Fruit fly (Drosophila melanogaster) whole organism, embryonic: ENCODE measurements around the gene scat.

Experiments
- ATbp ChIP-seq: fragments of 200-800 bp; sonication (Bioruptor generic); optimal IDR thresholded peaks from 2 replicates; lab custom pipeline; 2017; ENCODE audit warnings: missing biosample characterization, mild to moderate bottlenecking, missing genetic modification characterization, missing genetic modification reagents
- Awh ChIP-seq: fragments of 200-800 bp; sonication (Bioruptor generic); IDR thresholded peaks from 2 replicates; pipeline ENCODE4, ENCODE4 v1.3.6; 2022; ENCODE audit warnings: missing biosample characterization, missing genetic modification characterization
- Blimp-1 ChIP-seq: fragments of 200-800 bp; sonication (Bioruptor generic); optimal IDR thresholded peaks from 3 replicates; lab custom pipeline; 2018; ENCODE audit warnings: missing biosample characterization, missing genetic modification characterization, mild to moderate bottlenecking, moderate library complexity, missing genetic modification reagents
- CG10209 ChIP-seq: fragments of 200-800 bp; sonication (Bioruptor generic); optimal IDR thresholded peaks from 3 replicates; lab custom pipeline; 2017; ENCODE audit warnings: missing biosample characterization, mild to moderate bottlenecking, missing genetic modification characterization, missing genetic modification reagents
- CG1024 ChIP-seq: fragments of 200-800 bp; sonication (Bioruptor generic); IDR thresholded peaks from 2 replicates; pipeline ENCODE4 v1.3.6; 2022; ENCODE audit warnings: missing biosample characterization, missing genetic modification characterization
- CG12299 ChIP-seq: fragments of 200-800 bp; sonication (Bioruptor generic); optimal IDR thresholded peaks from 2 replicates; lab custom pipeline; 2018; ENCODE audit warnings: missing biosample characterization, mild to moderate bottlenecking, missing genetic modification characterization
- CG15479 ChIP-seq: fragments of 200-800 bp; sonication (Bioruptor generic); optimal IDR thresholded peaks from 3 replicates; lab custom pipeline; 2019; ENCODE audit warnings: missing biosample characterization, mild to moderate bottlenecking, missing genetic modification characterization, moderate library complexity
- CG1602 ChIP-seq: fragments of 200-800 bp; sonication (Bioruptor generic); optimal IDR thresholded peaks from 3 replicates; lab custom pipeline; 2016; ENCODE audit warnings: missing biosample characterization, missing genetic modification characterization
- CG2199 ChIP-seq: fragments of 200-800 bp; sonication (Bioruptor generic); IDR thresholded peaks from 3 replicates; pipeline ENCODE4 v1.3.6; 2022; ENCODE audit warnings: missing biosample characterization, missing genetic modification characterization
- CG2712 ChIP-seq: fragments of 200-800 bp; optimal IDR thresholded peaks from 3 replicates; lab custom pipeline; 2019; ENCODE audit warnings: missing biosample characterization, mild to moderate bottlenecking, missing genetic modification characterization, moderate library complexity
- CG30431 ChIP-seq: fragments of 200-800 bp; sonication (Bioruptor generic); optimal IDR thresholded peaks from 2 replicates; lab custom pipeline; 2017; ENCODE audit warnings: missing biosample characterization, missing genetic modification characterization
- CG3726 ChIP-seq: fragments of 200-800 bp; sonication (Bioruptor generic); IDR thresholded peaks from 3 replicates; pipeline ENCODE4, ENCODE4 v1.3.6; 2022; ENCODE audit warnings: missing biosample characterization, missing genetic modification characterization
- CG4854 ChIP-seq: fragments of 200-800 bp; sonication (Bioruptor generic); optimal IDR thresholded peaks from 2 replicates; lab custom pipeline; 2016; ENCODE audit warnings: missing biosample characterization, missing genetic modification characterization, inconsistent platforms
- CG8290 ChIP-seq, 3 experiments: fragments of 200-800 bp; sonication (Bioruptor generic); optimal IDR thresholded peaks; 2 replicates each; lab custom pipeline; 2016 to 2019; ENCODE audit warnings: missing biosample characterization in 3 of 3, missing genetic modification characterization in 3 of 3, mild to moderate bottlenecking in 2 of 3, moderate library complexity in 1 of 3
- D ChIP-seq, 2 experiments: fragments of 200-800 bp in 1 of 2; fragments of >200 bp in 1 of 2; sonication (Bioruptor generic) in 1 of 2; optimal IDR thresholded peaks; 2 replicates in 1 of 2; 3 replicates in 1 of 2; lab custom pipeline; 2017; ENCODE audit warnings: mild to moderate bottlenecking in 1 of 2, missing biosample characterization in 1 of 2, missing genetic modification characterization in 1 of 2, missing genetic modification reagents in 1 of 2
- Elba2 ChIP-seq: fragments of 200-800 bp; sonication (Bioruptor generic); optimal IDR thresholded peaks from 3 replicates; lab custom pipeline; 2016; ENCODE audit warnings: missing biosample characterization, missing genetic modification characterization
- HmgZ ChIP-seq: fragments of 200-800 bp; sonication (Bioruptor generic); optimal IDR thresholded peaks from 2 replicates; lab custom pipeline; 2018; ENCODE audit warnings: missing biosample characterization, mild to moderate bottlenecking, missing genetic modification characterization
- Hmr ChIP-seq: fragments of 200-800 bp; sonication (Bioruptor generic); optimal IDR thresholded peaks from 3 replicates; lab custom pipeline; 2017; ENCODE audit warnings: mild to moderate bottlenecking, missing biosample characterization, missing genetic modification reagents, missing genetic modification characterization
- Hr3 ChIP-seq: fragments of 200-800 bp; sonication (Bioruptor generic); optimal IDR thresholded peaks from 3 replicates; lab custom pipeline; 2016; ENCODE audit warnings: missing biosample characterization, missing genetic modification characterization
- Kr ChIP-seq: fragments of 200-800 bp; sonication (Bioruptor generic); optimal IDR thresholded peaks from 2 replicates; lab custom pipeline; 2017; ENCODE audit warnings: missing biosample characterization, mild to moderate bottlenecking, missing genetic modification characterization
- Med ChIP-seq: fragments of 200-800 bp; sonication (Bioruptor generic); peaks from one replicate; lab custom pipeline; 2016; ENCODE audit warnings: missing biosample characterization, missing genetic modification characterization, mild to moderate bottlenecking, inconsistent platforms, moderate library complexity
- NC2α ChIP-seq: fragments of 200-800 bp; sonication (Bioruptor generic); optimal IDR thresholded peaks from 2 replicates; lab custom pipeline; 2016; ENCODE audit warnings: missing biosample characterization, missing genetic modification characterization
- Poxn ChIP-seq: fragments of 200-800 bp; sonication (Bioruptor generic); IDR thresholded peaks from 2 replicates; pipeline ENCODE4 v1.3.6; 2022; ENCODE audit warnings: missing biosample characterization, missing genetic modification characterization
- ac ChIP-seq: fragments of 200-800 bp; sonication (Bioruptor generic); optimal IDR thresholded peaks from 3 replicates; lab custom pipeline; 2017; ENCODE audit warnings: missing biosample characterization, mild to moderate bottlenecking, missing genetic modification characterization
- amos ChIP-seq: fragments of 200-800 bp; sonication (Bioruptor generic); IDR thresholded peaks from 2 replicates; pipeline ENCODE4 v1.3.6; 2022; ENCODE audit warnings: missing biosample characterization, missing genetic modification characterization; ENCODE audit not compliant: partially characterized antibody
- ato ChIP-seq: fragments of 200-800 bp; sonication (Bioruptor generic); IDR thresholded peaks from 2 replicates; pipeline ENCODE4 v1.3.6; 2022; ENCODE audit warnings: missing biosample characterization, missing genetic modification characterization; ENCODE audit not compliant: partially characterized antibody
- cad ChIP-seq: fragments of >200 bp; optimal IDR thresholded peaks from 2 replicates; lab custom pipeline; 2017; ENCODE audit warnings: missing biosample characterization, missing genetic modification characterization
- chm ChIP-seq: fragments of 200-800 bp; sonication (Bioruptor generic); IDR thresholded peaks from 2 replicates; pipeline ENCODE4 v1.3.6; 2022; ENCODE audit warnings: missing biosample characterization, missing genetic modification characterization
- croc ChIP-seq: fragments of 200-800 bp; sonication (Bioruptor generic); conservative IDR thresholded peaks from 3 replicates; pipeline ENCODE4 v1.3.6; 2022; ENCODE audit warnings: missing biosample characterization, missing genetic modification characterization
- crp ChIP-seq, 2 experiments: fragments of 200-800 bp; sonication (Bioruptor generic); optimal IDR thresholded peaks; 2 replicates in 1 of 2; 3 replicates in 1 of 2; lab custom pipeline; 2017; ENCODE audit warnings: missing biosample characterization in 2 of 2, missing genetic modification characterization in 2 of 2, mild to moderate bottlenecking in 1 of 2, moderate library complexity in 1 of 2
- dimm ChIP-seq: fragments of 200-800 bp; sonication (Bioruptor generic); IDR thresholded peaks from 2 replicates; pipeline ENCODE4 v1.3.6; 2022; ENCODE audit warnings: missing biosample characterization, missing genetic modification characterization
- eve ChIP-seq, 2 experiments: fragments of >200 bp; optimal IDR thresholded peaks; 2 replicates each; lab custom pipeline; 2017; ENCODE audit warnings: missing biosample characterization in 2 of 2, missing genetic modification characterization in 2 of 2
- fd102C ChIP-seq: fragments of 200-800 bp; sonication (Bioruptor generic); optimal IDR thresholded peaks from 2 replicates; lab custom pipeline; 2018; ENCODE audit warnings: missing biosample characterization, mild to moderate bottlenecking, missing genetic modification characterization, moderate library complexity
- hth ChIP-seq: fragments of >200 bp; optimal IDR thresholded peaks from 2 replicates; lab custom pipeline; 2017; ENCODE audit warnings: inconsistent platforms
- insv ChIP-seq, 2 experiments: fragments of 200-800 bp; sonication (Bioruptor generic); optimal IDR thresholded peaks; 3 replicates each; lab custom pipeline; 2016 to 2018; ENCODE audit warnings: missing biosample characterization in 2 of 2, missing genetic modification characterization in 2 of 2
- onecut ChIP-seq: fragments of 200-800 bp; sonication (Bioruptor generic); IDR thresholded peaks from 2 replicates; pipeline ENCODE4 v1.3.6; 2022; ENCODE audit warnings: missing biosample characterization, missing genetic modification characterization
- pros ChIP-seq: fragments of 200-800 bp; sonication (Bioruptor generic); optimal IDR thresholded peaks from 3 replicates; lab custom pipeline; 2019; ENCODE audit warnings: missing biosample characterization, mild to moderate bottlenecking, missing genetic modification characterization, moderate library complexity
- ranshi ChIP-seq: fragments of 200-800 bp; sonication (Bioruptor generic); IDR thresholded peaks from 2 replicates; pipeline ENCODE4 v1.3.6; 2022; ENCODE audit warnings: missing biosample characterization, missing genetic modification characterization
- sens ChIP-seq: fragments of 200-800 bp; sonication (Bioruptor generic); peaks from one replicate; lab custom pipeline; 2016; ENCODE audit warnings: missing biosample characterization, missing genetic modification characterization
- tll ChIP-seq, 2 experiments: fragments of 200-800 bp in 1 of 2; fragments of >200 bp in 1 of 2; sonication (Bioruptor generic) in 1 of 2; optimal IDR thresholded peaks; 2 replicates each; lab custom pipeline; 2017 to 2019; ENCODE audit warnings: missing biosample characterization in 2 of 2, missing genetic modification characterization in 2 of 2, mild to moderate bottlenecking in 1 of 2, moderate library complexity in 1 of 2
- twi ChIP-seq: fragments of 200-800 bp; optimal IDR thresholded peaks from 2 replicates; lab custom pipeline; 2019; ENCODE audit warnings: missing biosample characterization, mild to moderate bottlenecking, missing genetic modification characterization, moderate library complexity
- zen ChIP-seq: fragments of 200-800 bp; sonication (Bioruptor generic); optimal IDR thresholded peaks from 3 replicates; lab custom pipeline; 2018; ENCODE audit warnings: missing biosample characterization, mild to moderate bottlenecking, missing genetic modification characterization, moderate library complexity

scat gene

DNA sequence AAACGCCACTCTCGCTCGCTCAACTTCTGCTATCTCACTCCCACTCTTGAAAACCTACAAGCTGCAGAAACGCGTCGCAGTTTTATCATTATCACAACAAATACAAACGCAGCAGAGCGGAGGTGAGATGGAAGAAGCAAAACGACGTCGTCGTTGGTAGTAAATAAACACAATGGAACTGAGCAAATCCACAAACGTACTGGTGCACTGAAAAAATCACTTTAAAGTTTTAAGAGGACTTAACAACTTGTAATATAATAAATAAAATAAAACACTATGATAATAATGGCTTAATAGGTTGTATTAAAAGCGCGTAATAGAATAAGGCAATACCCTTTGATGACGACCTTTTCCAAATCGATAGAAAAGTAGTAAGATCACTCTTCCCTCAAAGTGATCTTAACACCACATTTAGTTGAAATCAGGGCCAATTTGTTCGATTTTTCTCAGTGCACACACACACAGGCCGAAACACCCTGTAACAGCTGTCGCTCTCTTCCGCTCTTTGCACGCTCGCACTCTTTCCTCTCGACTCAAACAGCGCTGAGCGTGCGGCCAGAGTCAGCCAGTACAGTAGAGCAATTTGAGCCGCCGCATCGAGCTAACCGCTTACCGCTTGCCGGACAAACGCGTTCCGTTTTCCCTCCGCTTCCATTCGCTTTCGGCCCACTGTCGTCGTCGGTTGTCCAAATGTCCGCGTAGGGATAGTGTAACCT, 18.2 kb downstream of the scat start (continued):
- TF ChIP-seq CG1602 (GFP tag; lab: Kevin White, UChicago) (peak; percentile 95), dimm (GFP tag; lab: Robert Waterston, UW) (peak; percentile 84), fd102C (GFP tag; lab: Kevin White, UChicago) (peak; percentile 96), ato (GFP tag; lab: Robert Waterston, UW) (peak; percentile 72), ATbp (GFP tag; lab: Kevin White, UChicago) (peak; percentile 93), CG30431 (GFP tag; lab: Kevin White, UChicago) (peak; percentile 96), CG1024 (peak; percentile 69), Poxn (peak; percentile 85), Med (GFP tag; lab: Kevin White, UChicago) (peak; percentile 94), CG12299 (tag; lab: Kevin White, UChicago) (peak; percentile 93), insv (GFP tag; optimal IDR thresholded peaks at IDR 0.05; lab: Kevin White, UChicago) (peak in 1 of 2 experiments; percentile 79)
- TF ChIP-seq, all 482 proteins: peak for 435

DNA sequence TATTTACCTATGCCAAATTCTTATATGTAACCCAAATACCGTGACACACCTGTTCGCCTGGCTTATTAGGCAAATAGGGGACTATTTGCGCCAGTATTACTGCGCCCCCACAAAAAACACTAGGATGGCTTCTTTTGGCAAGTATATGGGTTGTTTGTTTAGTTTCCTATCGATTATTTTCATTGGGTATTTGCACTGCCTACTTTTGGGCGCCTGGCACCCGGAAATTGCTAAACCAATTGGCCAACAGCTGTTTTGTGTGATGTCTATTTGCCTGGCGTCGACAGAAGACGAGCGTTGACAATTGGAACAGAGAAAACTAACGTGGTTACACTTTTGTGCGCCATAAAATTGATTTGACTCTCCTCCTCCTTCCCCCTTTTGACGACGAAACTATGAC, 21.8 kb downstream of the scat start:
- peak; percentile 10 for TF ChIP-seq cad (GFP tag; lab: Kevin White, UChicago)
- peak; percentile 100 for TF ChIP-seq Elba2
- TF ChIP-seq onecut, result peak; percentile 53
- TF ChIP-seq HmgZ (tag; lab: Kevin White, UChicago), result no peak
- TF ChIP-seq sens, result peak; percentile 76
- no peak for TF ChIP-seq chm
- TF ChIP-seq CG2712 (tag; lab: Kevin White, UChicago), result no peak
- TF ChIP-seq Awh (GFP tag; lab: Robert Waterston, UW), result no peak
- no peak for TF ChIP-seq CG10209 (GFP tag; lab: Kevin White, UChicago)
- no peak for TF ChIP-seq CG4854 (GFP tag; lab: Kevin White, UChicago)
- no peak for TF ChIP-seq Hr3 (GFP tag; lab: Kevin White, UChicago)
- peak; percentile 15 for TF ChIP-seq Hmr (GFP tag; lab: Kevin White, UChicago)
- no peak for TF ChIP-seq CG8290 (GFP tag; optimal IDR thresholded peaks at IDR 0.05; lab: Kevin White, UChicago)
- peak; percentile 55 to 58 for TF ChIP-seq CG8290 (tag; optimal IDR thresholded peaks at IDR 0.05; lab: Kevin White, UChicago)
- no peak for TF ChIP-seq hth (lab: Kevin White, UChicago)
- peak in 1 of 2 experiments; percentile 37 for TF ChIP-seq insv (GFP tag; optimal IDR thresholded peaks at IDR 0.05; lab: Kevin White, UChicago)
- TF ChIP-seq crp (GFP tag; optimal IDR thresholded peaks at IDR 0.05; lab: Kevin White, UChicago), result peak in 1 of 2 experiments; percentile 28
- 0 out of 2 replicates have a peak, but pooled peaks have one; percentile 13 for TF ChIP-seq ranshi

DNA sequence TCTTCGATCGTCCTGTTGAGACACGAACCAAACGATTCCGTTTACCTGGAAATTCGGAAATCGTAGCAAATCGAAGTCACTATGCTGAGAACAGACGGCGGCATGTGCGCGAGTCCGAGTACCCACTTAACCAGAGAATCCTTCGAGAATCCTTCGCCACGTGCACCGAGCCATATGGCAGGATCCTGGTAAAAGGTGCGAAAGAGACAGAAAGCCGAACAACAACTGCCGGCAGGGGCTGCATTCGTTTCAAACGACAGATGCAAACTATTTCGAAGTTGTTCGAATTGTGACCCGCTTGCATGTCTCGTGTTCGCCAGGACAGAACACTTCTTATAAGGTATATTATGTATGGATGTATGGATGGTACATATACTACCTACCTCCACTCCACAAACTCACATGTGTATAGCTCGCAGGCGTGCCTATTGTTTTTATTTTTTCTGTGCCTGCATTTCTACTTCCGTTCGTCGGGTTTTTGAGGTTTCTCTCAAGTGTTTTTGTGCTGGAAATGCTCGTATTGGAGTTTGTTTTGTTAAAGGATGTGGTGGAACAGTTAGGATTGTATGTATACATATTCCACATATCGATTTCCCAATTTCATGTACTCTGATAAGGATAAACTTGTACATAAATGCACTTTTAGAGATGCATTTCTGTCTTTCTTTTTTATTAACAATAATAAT, 23.3 kb downstream of the scat start:
- TF ChIP-seq twi (tag; lab: Kevin White, UChicago) (peak; percentile 98), croc (GFP tag; lab: Robert Waterston, UW) (no peak), ac (GFP tag; lab: Kevin White, UChicago) (peak; percentile 61), Kr (peak; percentile 48), insv (GFP tag; optimal IDR thresholded peaks at IDR 0.05; lab: Kevin White, UChicago) (peak in 1 of 2 experiments; percentile 76), tll (GFP tag; optimal IDR thresholded peaks at IDR 0.05; lab: Kevin White, UChicago) (peak in 1 of 2 experiments; percentile 85), sens (peak; percentile 68), amos (GFP tag; lab: Robert Waterston, UW) (peak; percentile 25; the same call in 1 of the 2 replicates), NC2α (GFP tag; lab: Kevin White, UChicago) (no peak), CG2199 (GFP tag; lab: Robert Waterston, UW) (peak; percentile 70; the same call in 1 of the 3 replicates), Blimp-1 (GFP tag; lab: Kevin White, UChicago) (no peak), pros (GFP tag; lab: Kevin White, UChicago) (peak; percentile 62), zen (tag; lab: Kevin White, UChicago) (peak; percentile 32), D (optimal IDR thresholded peaks at IDR 0.05; lab: Kevin White, UChicago) (peak; percentile 89), D (GFP tag; optimal IDR thresholded peaks at IDR 0.05; lab: Kevin White, UChicago) (no peak), eve (GFP tag; optimal IDR thresholded peaks at IDR 0.05; lab: Kevin White, UChicago) (peak in 1 of 2 experiments; percentile 0), Med (GFP tag; lab: Kevin White, UChicago) (peak; percentile 1), CG3726 (GFP tag; lab: Robert Waterston, UW) (no peak), ato (GFP tag; lab: Robert Waterston, UW) (no peak), CG15479 (GFP tag; lab: Kevin White, UChicago) (peak; percentile 65)
